Worm (Caenorhabditis elegans) whole organism, midembryonic: Measurements from ENCODE around the gene lipl-2.

Experiments used
- T22C8.4 ChIP-seq: fragments of 200-800 bp; sonication (Bioruptor generic); IDR thresholded peaks from 2 replicates; pipeline ENCODE4 v1.3.6; 2022; ENCODE audit warnings: missing genetic modification characterization, missing compliant biosample characterization
- cog-1 ChIP-seq: sonication (generic microtip); optimal IDR thresholded peaks from 2 replicates; lab custom pipeline; 2016; ENCODE audit warnings: missing genetic modification characterization, missing compliant biosample characterization
- klf-2 ChIP-seq: fragments of 200-800 bp; sonication (Bioruptor generic); conservative IDR thresholded peaks from 2 replicates; pipeline ENCODE4 v1.3.6; 2022; ENCODE audit warnings: missing genetic modification reagents, missing genetic modification characterization, missing compliant biosample characterization
- med-1 ChIP-seq: sonication (generic microtip); optimal IDR thresholded peaks from 2 replicates; lab custom pipeline; 2017; ENCODE audit warnings: missing genetic modification characterization, mild to moderate bottlenecking, missing compliant biosample characterization, antibody characterized with exemption, missing genetic modification reagents; ENCODE audit not compliant: insufficient read depth
- tab-1 ChIP-seq: fragments of 200-800 bp; sonication (Bioruptor generic); IDR thresholded peaks from 2 replicates; pipeline ENCODE4 v1.3.6; 2022; ENCODE audit warnings: missing genetic modification characterization, missing compliant biosample characterization

ce11 chrV:9786721-9787131 lies 4.6 kb upstream of the lipl-2 start, which contains the start of gene F46B6.6:
- TF ChIP-seq med-1 (GFP tag; lab: Kevin White, UChicago) (no peak), klf-2 (no peak), tab-1 (GFP tag; lab: Robert Waterston, UW) (no peak), cog-1 (tag; lab: Kevin White, UChicago) (no peak), T22C8.4 (no peak)
